Worm (Caenorhabditis elegans) whole organism, early embryonic: ENCODE results near the gene K08B5.1.

Experiments used
- B0310.2 ChIP-seq: sonication (generic microtip); optimal IDR thresholded peaks from 2 replicates; lab custom pipeline; 2016; ENCODE audit warnings: mild to moderate bottlenecking, missing genetic modification characterization, missing compliant biosample characterization
- F13C5.2 ChIP-seq: sonication (generic microtip); optimal IDR thresholded peaks from 2 replicates; lab custom pipeline; 2017; ENCODE audit warnings: mild to moderate bottlenecking, missing genetic modification characterization, inconsistent platforms, missing compliant biosample characterization
- aly-1 ChIP-seq: sonication (generic microtip); optimal IDR thresholded peaks from 2 replicates; lab custom pipeline; 2016; ENCODE audit warnings: missing genetic modification characterization, missing compliant biosample characterization
- ama-1 ChIP-seq: fragments of 150-350 bp; optimal IDR thresholded peaks from 2 replicates; lab custom pipeline; 2014
- ceh-13 ChIP-seq: fragments of 200-800 bp; sonication (Bioruptor generic); optimal IDR thresholded peaks from 2 replicates; lab custom pipeline; 2018; ENCODE audit warnings: mild to moderate bottlenecking, missing genetic modification characterization, missing compliant biosample characterization
- ceh-36 ChIP-seq: sonication (generic microtip); optimal IDR thresholded peaks from 2 replicates; lab custom pipeline; 2016; ENCODE audit warnings: missing genetic modification characterization, inconsistent platforms, missing compliant biosample characterization
- ets-7 ChIP-seq: sonication (generic microtip); optimal IDR thresholded peaks from 2 replicates; lab custom pipeline; 2016; ENCODE audit warnings: missing genotype, missing genetic modification characterization, missing compliant biosample characterization
- flt-1 ChIP-seq: fragments of 200-800 bp; sonication (Bioruptor generic); IDR thresholded peaks from 2 replicates; pipeline ENCODE4 v1.3.6; 2022; ENCODE audit warnings: missing genetic modification characterization, missing compliant biosample characterization
- hmbx-1 ChIP-seq: sonication (generic microtip); optimal IDR thresholded peaks from 2 replicates; lab custom pipeline; 2016; ENCODE audit warnings: mild to moderate bottlenecking, missing genetic modification characterization, missing compliant biosample characterization
- hmg-4 ChIP-seq: fragments of 200-800 bp; sonication (Bioruptor generic); optimal IDR thresholded peaks from 2 replicates; lab custom pipeline; 2018; ENCODE audit warnings: mild to moderate bottlenecking, missing genetic modification characterization, missing compliant biosample characterization
- hnd-1 ChIP-seq: sonication (generic microtip); optimal IDR thresholded peaks from 2 replicates; lab custom pipeline; 2016; ENCODE audit warnings: missing genetic modification characterization, missing compliant biosample characterization
- pes-1 ChIP-seq: fragments of 200-800 bp; sonication (Bioruptor generic); IDR thresholded peaks from 2 replicates; pipeline ENCODE4 v1.3.6; 2022; ENCODE audit warnings: missing genetic modification reagents, missing genetic modification characterization, missing compliant biosample characterization
- scrt-1 ChIP-seq: fragments of 200-800 bp; sonication (Bioruptor generic); IDR thresholded peaks from 2 replicates; pipeline ENCODE4 v1.3.6; 2022; ENCODE audit warnings: missing genetic modification characterization, missing compliant biosample characterization
- sea-1 ChIP-seq: fragments of 200-800 bp; sonication (Bioruptor generic); conservative IDR thresholded peaks from 2 replicates; pipeline ENCODE4 v1.3.6; 2022; ENCODE audit warnings: missing genetic modification characterization, missing compliant biosample characterization
- tbx-11 ChIP-seq: fragments of 200-800 bp; sonication (Bioruptor generic); IDR thresholded peaks from 2 replicates; pipeline ENCODE4 v1.3.6; 2022; ENCODE audit warnings: missing genetic modification characterization, missing compliant biosample characterization
- tbx-37 ChIP-seq: fragments of 200-800 bp; sonication (Bioruptor generic); conservative IDR thresholded peaks from 2 replicates; pipeline ENCODE4 v1.3.6; 2022; ENCODE audit warnings: missing genetic modification reagents, missing genetic modification characterization, missing compliant biosample characterization
- tra-4 ChIP-seq: sonication (generic microtip); optimal IDR thresholded peaks from 2 replicates; lab custom pipeline; 2017; ENCODE audit warnings: missing genetic modification characterization, missing compliant biosample characterization

K08B5.1 gene

DNA sequence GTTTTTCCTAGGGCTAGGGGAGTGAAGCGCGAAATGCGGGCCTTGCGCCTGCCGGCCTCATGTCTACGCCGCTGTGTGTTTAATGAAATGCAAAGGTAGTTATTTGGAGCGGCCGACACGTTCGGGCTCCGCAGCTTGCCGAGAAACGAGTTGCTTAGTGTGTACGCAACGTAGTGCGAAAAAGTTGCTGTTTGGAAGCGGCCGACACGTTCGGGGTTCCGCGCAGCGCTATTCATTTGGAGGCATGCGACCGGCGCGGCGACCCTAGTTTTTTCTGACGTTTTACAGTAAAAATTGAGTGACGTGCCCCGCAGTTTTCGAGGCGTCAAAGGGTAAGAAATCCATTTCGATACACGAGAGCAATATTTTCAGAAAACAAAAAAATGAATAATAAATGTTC lies 12.6 kb upstream of the K08B5.1 start:
- TF ChIP-seq hmbx-1 (tag; lab: Kevin White, UChicago) (no peak), pes-1 (GFP tag; lab: Robert Waterston, UW) (no peak), aly-1 (tag; lab: Kevin White, UChicago) (no peak), ceh-36 (tag; lab: Kevin White, UChicago) (no peak), ceh-13 (GFP tag; lab: Kevin White, UChicago) (no peak), hmg-4 (GFP tag; lab: Kevin White, UChicago) (no peak), hnd-1 (tag; lab: Kevin White, UChicago) (no peak), flt-1 (GFP tag; lab: Robert Waterston, UW) (no peak), ama-1 (lab: Kevin White, UChicago) (no peak), tra-4 (tag; lab: Kevin White, UChicago) (no peak), tbx-11 (GFP tag; lab: Robert Waterston, UW) (no peak), scrt-1 (no peak), sea-1 (GFP tag; lab: Robert Waterston, UW) (no peak), ets-7 (tag; lab: Kevin White, UChicago) (no peak), B0310.2 (no peak), F13C5.2 (tag; lab: Kevin White, UChicago) (no peak)

DNA sequence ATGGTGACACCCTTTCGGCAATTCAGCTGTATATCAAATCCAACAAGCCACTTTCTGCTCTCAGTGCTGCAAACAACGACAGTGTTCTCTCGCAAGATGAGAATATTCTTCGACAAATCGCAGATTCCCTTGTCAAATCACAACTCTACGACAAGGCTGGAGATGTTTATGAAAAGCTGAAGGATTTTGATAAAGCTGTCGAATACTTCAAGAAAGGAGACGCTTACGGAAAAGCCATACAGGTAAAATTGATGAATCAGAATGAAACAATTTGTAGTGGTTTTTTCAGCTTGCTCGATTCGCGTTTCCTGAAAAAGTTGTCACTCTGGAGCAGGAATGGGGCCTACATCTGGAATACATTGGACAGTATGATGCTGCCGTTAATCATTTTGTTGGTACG lies 12.1 kb upstream of the K08B5.1 start:
- TF ChIP-seq scrt-1 = no peak
- TF ChIP-seq flt-1 (GFP tag; lab: Robert Waterston, UW) = no peak
- TF ChIP-seq tbx-37 (GFP tag; lab: Robert Waterston, UW) = no peak
- TF ChIP-seq hmg-4 (GFP tag; lab: Kevin White, UChicago) = no peak
- no peak for TF ChIP-seq ceh-36 (tag; lab: Kevin White, UChicago)
- TF ChIP-seq ceh-13 (GFP tag; lab: Kevin White, UChicago) = no peak
- no peak for TF ChIP-seq sea-1 (GFP tag; lab: Robert Waterston, UW)
- no peak for TF ChIP-seq pes-1 (GFP tag; lab: Robert Waterston, UW)
- no peak for TF ChIP-seq hmbx-1 (tag; lab: Kevin White, UChicago)
- no peak for TF ChIP-seq aly-1 (tag; lab: Kevin White, UChicago)
- TF ChIP-seq ama-1 (lab: Kevin White, UChicago) = no peak

DNA sequence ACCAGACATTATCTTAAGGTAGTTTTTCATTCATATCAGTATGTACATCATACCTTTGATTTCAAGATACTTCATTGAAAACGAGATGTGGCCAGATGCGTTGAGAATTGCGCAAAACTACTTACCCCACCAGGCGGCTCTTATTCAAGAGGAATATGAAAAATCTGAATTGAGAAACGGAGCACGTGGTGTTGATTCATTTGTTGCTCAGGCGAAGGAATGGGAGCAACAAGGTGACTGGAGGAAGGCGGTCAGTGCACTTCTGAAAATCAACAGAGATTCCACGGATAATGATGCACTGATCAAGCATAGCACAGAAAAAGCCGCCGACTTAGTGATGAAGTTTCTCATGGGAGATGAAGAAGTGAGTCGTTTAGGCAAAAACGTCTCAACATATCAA lies 9.9 kb upstream of the K08B5.1 start:
- no peak for TF ChIP-seq ceh-13 (GFP tag; lab: Kevin White, UChicago)
- no peak for TF ChIP-seq tbx-11 (GFP tag; lab: Robert Waterston, UW)

DNA sequence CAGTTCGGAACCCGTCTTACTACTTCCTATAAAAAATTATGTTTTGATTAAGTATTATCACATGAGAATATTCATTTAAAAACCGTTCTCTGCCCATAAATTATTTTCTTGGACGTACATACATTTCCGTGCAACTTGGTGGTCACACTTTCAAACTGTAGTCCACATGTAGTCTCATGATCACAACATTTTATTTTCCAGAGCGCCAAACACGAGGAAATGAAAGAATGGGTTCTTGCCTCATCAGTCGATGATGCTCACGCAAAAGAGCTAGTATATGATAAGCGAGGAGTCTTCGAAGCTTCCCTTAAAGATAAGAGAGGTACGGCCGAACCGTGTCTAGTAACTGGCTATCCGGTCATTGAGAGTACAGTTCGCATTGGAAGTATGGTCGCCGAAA lies 7.7 kb upstream of the K08B5.1 start:
- TF ChIP-seq hmbx-1 (tag; lab: Kevin White, UChicago) (no peak), ama-1 (lab: Kevin White, UChicago) (no peak), tbx-37 (GFP tag; lab: Robert Waterston, UW) (no peak), B0310.2 (no peak), ceh-36 (tag; lab: Kevin White, UChicago) (no peak), F13C5.2 (tag; lab: Kevin White, UChicago) (no peak), ets-7 (tag; lab: Kevin White, UChicago) (no peak), hnd-1 (tag; lab: Kevin White, UChicago) (no peak), scrt-1 (no peak), sea-1 (GFP tag; lab: Robert Waterston, UW) (no peak), pes-1 (GFP tag; lab: Robert Waterston, UW) (no peak), ceh-13 (GFP tag; lab: Kevin White, UChicago) (no peak), tra-4 (tag; lab: Kevin White, UChicago) (no peak)

DNA sequence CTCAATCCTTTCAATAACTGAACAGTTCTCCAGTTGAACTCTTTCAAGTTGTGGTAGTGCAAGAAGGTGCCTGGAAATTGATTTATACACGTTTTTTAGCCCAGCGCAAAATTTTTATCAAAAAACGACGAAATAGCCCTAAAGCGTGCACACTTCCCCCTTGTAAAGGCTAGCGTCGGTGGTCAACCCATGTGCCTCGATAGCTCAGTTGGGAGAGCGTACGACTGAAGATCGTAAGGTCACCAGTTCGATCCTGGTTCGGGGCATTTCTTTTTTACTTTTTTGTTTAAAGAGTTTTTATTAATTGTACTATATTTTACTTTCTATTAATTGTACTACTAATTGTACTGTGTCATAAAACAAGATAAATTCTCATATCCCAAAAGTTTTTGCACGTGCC lies 6.9 kb upstream of the K08B5.1 start:
- TF ChIP-seq ets-7 (tag; lab: Kevin White, UChicago) (no peak), sea-1 (GFP tag; lab: Robert Waterston, UW) (0 out of 2 replicates have a peak, but pooled peaks have one; percentile 65), tbx-11 (GFP tag; lab: Robert Waterston, UW) (0 out of 2 replicates have a peak, but pooled peaks have one; percentile 14), F13C5.2 (tag; lab: Kevin White, UChicago) (no peak), hnd-1 (tag; lab: Kevin White, UChicago) (no peak), aly-1 (tag; lab: Kevin White, UChicago) (no peak), flt-1 (GFP tag; lab: Robert Waterston, UW) (peak; percentile 61), scrt-1 (peak; percentile 77), ceh-13 (GFP tag; lab: Kevin White, UChicago) (no peak), hmg-4 (GFP tag; lab: Kevin White, UChicago) (peak; percentile 26), hmbx-1 (tag; lab: Kevin White, UChicago) (peak; percentile 5), tbx-37 (GFP tag; lab: Robert Waterston, UW) (peak; percentile 30; the same call in 1 of the 2 replicates), tra-4 (tag; lab: Kevin White, UChicago) (no peak), ceh-36 (tag; lab: Kevin White, UChicago) (peak; percentile 24), ama-1 (lab: Kevin White, UChicago) (no peak), pes-1 (GFP tag; lab: Robert Waterston, UW) (no peak; the same call in none of the 2 replicates), B0310.2 (no peak)

DNA sequence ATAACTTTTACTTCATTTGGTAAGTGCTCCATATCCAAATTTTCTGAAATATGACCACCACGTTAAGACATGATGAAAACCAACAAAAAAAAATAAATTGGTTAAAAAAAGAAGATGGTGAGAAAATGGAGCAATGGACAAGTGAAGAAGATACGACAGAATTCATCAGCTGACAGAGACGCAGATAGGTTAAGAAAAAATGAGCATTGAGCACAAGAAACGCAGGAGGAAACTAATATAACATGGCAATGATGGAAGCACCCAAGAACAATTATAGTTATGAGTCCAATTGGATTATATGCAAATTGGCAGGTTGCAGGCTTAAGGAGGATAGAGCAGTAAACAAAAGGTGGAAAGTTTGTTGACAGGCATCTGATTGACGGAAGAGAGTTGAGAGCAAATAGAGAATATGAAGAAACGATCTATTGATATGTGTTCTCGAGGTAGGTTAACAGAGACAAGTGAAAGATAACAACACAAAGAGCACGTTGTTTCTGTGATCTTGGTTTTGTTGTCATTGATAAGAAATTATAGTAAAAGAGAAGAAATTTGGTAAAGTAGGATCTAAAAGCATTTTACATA lies 4.3 kb upstream of the K08B5.1 start, which contains the start of gene K08B5.2:
Gene K08B5.2 (minus strand): TSS at position 43 of the 582 bp plus-strand sequence.
- TF ChIP-seq hmg-4 (GFP tag; lab: Kevin White, UChicago) (no peak), tbx-11 (GFP tag; lab: Robert Waterston, UW) (no peak), aly-1 (tag; lab: Kevin White, UChicago) (no peak), tra-4 (tag; lab: Kevin White, UChicago) (no peak)

DNA sequence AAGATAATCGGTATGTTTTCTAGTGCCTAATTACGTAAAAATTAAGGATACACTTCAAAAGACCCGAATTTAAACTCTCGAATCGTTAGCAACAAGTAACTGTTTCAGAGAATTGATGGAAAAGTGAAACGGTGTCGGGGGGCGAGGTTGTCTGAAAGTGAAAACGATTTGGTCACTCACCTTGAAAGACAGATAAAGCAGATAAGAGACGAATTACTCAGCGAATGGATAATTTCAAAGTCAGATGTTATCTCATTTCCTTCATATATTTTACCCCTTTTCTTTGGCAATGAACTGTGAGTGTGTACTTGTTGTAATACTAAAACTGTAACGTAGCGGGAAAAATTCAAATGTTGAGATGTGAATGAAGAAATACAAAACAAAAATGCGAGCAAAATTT lies 2.5 kb upstream of the K08B5.1 start:
- TF ChIP-seq tra-4 (tag; lab: Kevin White, UChicago) = no peak
